Fruit fly (Drosophila melanogaster) whole organism, embryonic: ENCODE results near the gene CG44303.

Experiments
- CG12744 ChIP-seq: fragments of 200-800 bp; sonication (Bioruptor generic); optimal IDR thresholded peaks from 2 replicates; lab custom pipeline; 2016; ENCODE audit warnings: missing biosample characterization, missing genetic modification characterization
- CG13424 ChIP-seq: fragments of 200-800 bp; sonication (Bioruptor generic); optimal IDR thresholded peaks from 2 replicates; lab custom pipeline; 2019; ENCODE audit warnings: missing biosample characterization, mild to moderate bottlenecking, missing genetic modification characterization, moderate library complexity
- CG13894 ChIP-seq: fragments of 200-800 bp; sonication (Bioruptor generic); optimal IDR thresholded peaks from 3 replicates; lab custom pipeline; 2018; ENCODE audit warnings: missing biosample characterization, mild to moderate bottlenecking, missing genetic modification characterization, moderate library complexity
- CG14667 ChIP-seq: fragments of 200-800 bp; sonication (Bioruptor generic); IDR thresholded peaks from 2 replicates; pipeline ENCODE4 v1.3.6; 2022; ENCODE audit warnings: missing biosample characterization, missing genetic modification characterization
- CG1602 ChIP-seq: fragments of 200-800 bp; sonication (Bioruptor generic); optimal IDR thresholded peaks from 3 replicates; lab custom pipeline; 2016; ENCODE audit warnings: missing biosample characterization, missing genetic modification characterization
- CG1603 ChIP-seq: fragments of 200-800 bp; sonication (Bioruptor generic); optimal IDR thresholded peaks from 2 replicates; lab custom pipeline; 2019; ENCODE audit warnings: missing biosample characterization, mild to moderate bottlenecking, missing genetic modification characterization, moderate library complexity
- CG18619 ChIP-seq: fragments of 200-800 bp; sonication (Bioruptor generic); optimal IDR thresholded peaks from 3 replicates; lab custom pipeline; 2017; ENCODE audit warnings: missing biosample characterization, mild to moderate bottlenecking, missing genetic modification characterization
- CG2129 ChIP-seq: fragments of 200-800 bp; sonication (Bioruptor generic); IDR thresholded peaks from 2 replicates; pipeline ENCODE4 v1.3.6; 2022; ENCODE audit warnings: missing biosample characterization, missing genetic modification characterization; ENCODE audit not compliant: partially characterized antibody
- CG2678 ChIP-seq: fragments of 200-800 bp; sonication (Bioruptor generic); optimal IDR thresholded peaks from 3 replicates; lab custom pipeline; 2019; ENCODE audit warnings: missing biosample characterization, mild to moderate bottlenecking, missing genetic modification characterization, moderate library complexity
- CG2712 ChIP-seq: fragments of 200-800 bp; optimal IDR thresholded peaks from 3 replicates; lab custom pipeline; 2019; ENCODE audit warnings: missing biosample characterization, mild to moderate bottlenecking, missing genetic modification characterization, moderate library complexity
- CG3838 ChIP-seq: fragments of 200-800 bp; sonication (Bioruptor generic); optimal IDR thresholded peaks from 3 replicates; lab custom pipeline; 2016; ENCODE audit warnings: missing biosample characterization, missing genetic modification characterization
- CG4282 ChIP-seq: fragments of 200-800 bp; sonication (Bioruptor generic); optimal IDR thresholded peaks from 2 replicates; lab custom pipeline; 2016; ENCODE audit warnings: missing biosample characterization, missing genetic modification characterization
- CG8281 ChIP-seq: fragments of 200-800 bp; sonication (Bioruptor generic); optimal IDR thresholded peaks from 2 replicates; lab custom pipeline; 2018; ENCODE audit warnings: missing biosample characterization, mild to moderate bottlenecking, missing genetic modification characterization, moderate library complexity
- CG9609 ChIP-seq: fragments of 200-800 bp; sonication (Bioruptor generic); optimal IDR thresholded peaks from 3 replicates; lab custom pipeline; 2016; ENCODE audit warnings: missing biosample characterization, missing genetic modification characterization
- CrebB ChIP-seq: fragments of 200-800 bp; sonication (Bioruptor generic); optimal IDR thresholded peaks from 3 replicates; lab custom pipeline; 2018; ENCODE audit warnings: missing biosample characterization, mild to moderate bottlenecking, missing genetic modification characterization
- D19A ChIP-seq: fragments of 200-800 bp; optimal IDR thresholded peaks from 3 replicates; lab custom pipeline; 2019; ENCODE audit warnings: missing biosample characterization, mild to moderate bottlenecking, missing genetic modification characterization, moderate library complexity
- D19B ChIP-seq: fragments of 200-800 bp; sonication (Bioruptor generic); optimal IDR thresholded peaks from 2 replicates; lab custom pipeline; 2017; ENCODE audit warnings: missing biosample characterization, mild to moderate bottlenecking, missing genetic modification characterization
- Dip2 ChIP-seq: fragments of 200-800 bp; sonication (Bioruptor generic); IDR thresholded peaks from 2 replicates; pipeline ENCODE4 v1.3.6; 2022; ENCODE audit warnings: missing biosample characterization, missing genetic modification characterization
- HmgZ ChIP-seq: fragments of 200-800 bp; sonication (Bioruptor generic); optimal IDR thresholded peaks from 2 replicates; lab custom pipeline; 2018; ENCODE audit warnings: missing biosample characterization, mild to moderate bottlenecking, missing genetic modification characterization
- Hr78 ChIP-seq, 2 experiments: fragments of 200-800 bp in 1 of 2; fragments of >200 bp in 1 of 2; sonication (Bioruptor generic) in 1 of 2; optimal IDR thresholded peaks; 2 replicates each; lab custom pipeline; 2017 to 2019; ENCODE audit warnings: missing biosample characterization in 2 of 2, missing genetic modification characterization in 2 of 2, mild to moderate bottlenecking in 1 of 2, moderate library complexity in 1 of 2
- Max ChIP-seq: fragments of 200-800 bp; sonication (Bioruptor generic); optimal IDR thresholded peaks from 2 replicates; lab custom pipeline; 2016; ENCODE audit warnings: missing biosample characterization, mild to moderate bottlenecking, missing genetic modification characterization
- Med ChIP-seq: fragments of 200-800 bp; sonication (Bioruptor generic); peaks from one replicate; lab custom pipeline; 2016; ENCODE audit warnings: missing biosample characterization, missing genetic modification characterization, mild to moderate bottlenecking, inconsistent platforms, moderate library complexity
- Optix ChIP-seq: fragments of 200-800 bp; sonication (Bioruptor generic); IDR thresholded peaks from 3 replicates; pipeline ENCODE4 v1.3.6; 2022; ENCODE audit warnings: missing biosample characterization, missing genetic modification characterization
- Ptx1 ChIP-seq: fragments of 200-800 bp; sonication (Bioruptor generic); IDR thresholded peaks from 2 replicates; pipeline ENCODE4 v1.3.6; 2022; ENCODE audit warnings: missing biosample characterization, missing genetic modification characterization
- Tbp ChIP-seq: fragments of >200 bp; optimal IDR thresholded peaks from 2 replicates; lab custom pipeline; 2018; ENCODE audit warnings: missing biosample characterization, missing genetic modification characterization
- Xrp1 ChIP-seq: fragments of 200-800 bp; sonication (Bioruptor generic); IDR thresholded peaks from 2 replicates; pipeline ENCODE4 v1.3.6; 2022; ENCODE audit warnings: missing biosample characterization, missing genetic modification characterization
- ac ChIP-seq: fragments of 200-800 bp; sonication (Bioruptor generic); optimal IDR thresholded peaks from 3 replicates; lab custom pipeline; 2017; ENCODE audit warnings: missing biosample characterization, mild to moderate bottlenecking, missing genetic modification characterization
- ato ChIP-seq: fragments of 200-800 bp; sonication (Bioruptor generic); IDR thresholded peaks from 2 replicates; pipeline ENCODE4 v1.3.6; 2022; ENCODE audit warnings: missing biosample characterization, missing genetic modification characterization; ENCODE audit not compliant: partially characterized antibody
- az2 ChIP-seq: fragments of 200-800 bp; sonication (Bioruptor generic); optimal IDR thresholded peaks from 3 replicates; lab custom pipeline; 2016; ENCODE audit warnings: missing biosample characterization, missing genetic modification characterization
- bigmax ChIP-seq: fragments of 200-800 bp; sonication (Bioruptor generic); optimal IDR thresholded peaks from 2 replicates; lab custom pipeline; 2018; ENCODE audit warnings: missing biosample characterization, mild to moderate bottlenecking, missing genetic modification characterization
- cato ChIP-seq: fragments of 200-800 bp; sonication (Bioruptor generic); optimal IDR thresholded peaks from 2 replicates; lab custom pipeline; 2016; ENCODE audit warnings: missing biosample characterization, missing genetic modification characterization, borderline replicate concordance
- danr ChIP-seq: fragments of 200-800 bp; sonication (Bioruptor generic); IDR thresholded peaks from 2 replicates; pipeline ENCODE4 v1.3.6; 2022; ENCODE audit warnings: missing biosample characterization, missing genetic modification characterization
- exex ChIP-seq: fragments of 200-800 bp; sonication (Bioruptor generic); optimal IDR thresholded peaks from 4 replicates; lab custom pipeline; 2018; ENCODE audit warnings: missing biosample characterization, mild to moderate bottlenecking, missing genetic modification characterization, moderate library complexity
- gcm ChIP-seq: fragments of 200-800 bp; sonication (Bioruptor generic); optimal IDR thresholded peaks from 2 replicates; lab custom pipeline; 2019; ENCODE audit warnings: missing biosample characterization, mild to moderate bottlenecking, missing genetic modification characterization, moderate library complexity
- h ChIP-seq: fragments of >200 bp; optimal IDR thresholded peaks from 2 replicates; lab custom pipeline; 2017
- kah ChIP-seq: fragments of 200-800 bp; sonication (Bioruptor generic); optimal IDR thresholded peaks from 2 replicates; lab custom pipeline; 2018; ENCODE audit warnings: missing biosample characterization, mild to moderate bottlenecking, missing genetic modification characterization
- ken ChIP-seq: fragments of 200-800 bp; sonication (Bioruptor generic); IDR thresholded peaks from 3 replicates; pipeline ENCODE4 v1.3.6; 2022; ENCODE audit warnings: missing biosample characterization, missing genetic modification characterization
- kni ChIP-seq: fragments of 200-800 bp; sonication (Bioruptor generic); optimal IDR thresholded peaks from 3 replicates; lab custom pipeline; 2017; ENCODE audit warnings: mild to moderate bottlenecking, missing biosample characterization, missing genetic modification reagents, missing genetic modification characterization
- mam ChIP-seq: fragments of 200-800 bp; sonication (Bioruptor generic); optimal IDR thresholded peaks from 3 replicates; lab custom pipeline; 2016; ENCODE audit warnings: missing biosample characterization, missing genetic modification characterization
- phol ChIP-seq: fragments of 200-800 bp; sonication (Bioruptor generic); optimal IDR thresholded peaks from 3 replicates; lab custom pipeline; 2018; ENCODE audit warnings: missing biosample characterization, mild to moderate bottlenecking, missing genetic modification characterization, moderate library complexity
- pzg ChIP-seq: fragments of 200-800 bp; sonication (Bioruptor generic); optimal IDR thresholded peaks from 3 replicates; lab custom pipeline; 2018; ENCODE audit warnings: missing biosample characterization, mild to moderate bottlenecking, missing genetic modification characterization, moderate library complexity
- scrt ChIP-seq: fragments of 200-800 bp; sonication (Bioruptor generic); optimal IDR thresholded peaks from 2 replicates; lab custom pipeline; 2018; ENCODE audit warnings: missing biosample characterization, mild to moderate bottlenecking, missing genetic modification characterization, moderate library complexity
- sisA ChIP-seq: fragments of 200-800 bp; sonication (Bioruptor generic); IDR thresholded peaks from 2 replicates; pipeline ENCODE4 v1.3.6; 2022; ENCODE audit warnings: missing biosample characterization, missing genetic modification characterization
- so ChIP-seq: fragments of 200-800 bp; sonication (Bioruptor generic); IDR thresholded peaks from 3 replicates; pipeline ENCODE4 v1.3.6; 2022; ENCODE audit warnings: missing biosample characterization, missing genetic modification characterization
- tap ChIP-seq: fragments of 200-800 bp; optimal IDR thresholded peaks from 3 replicates; lab custom pipeline; 2019; ENCODE audit warnings: missing biosample characterization, mild to moderate bottlenecking, missing genetic modification characterization, moderate library complexity
- tio ChIP-seq: fragments of 200-800 bp; sonication (Bioruptor generic); optimal IDR thresholded peaks from 2 replicates; lab custom pipeline; 2017; ENCODE audit warnings: missing biosample characterization, missing genetic modification characterization, inconsistent platforms
- tll ChIP-seq, 2 experiments: fragments of 200-800 bp in 1 of 2; fragments of >200 bp in 1 of 2; sonication (Bioruptor generic) in 1 of 2; optimal IDR thresholded peaks; 2 replicates each; lab custom pipeline; 2017 to 2019; ENCODE audit warnings: missing biosample characterization in 2 of 2, missing genetic modification characterization in 2 of 2, mild to moderate bottlenecking in 1 of 2, moderate library complexity in 1 of 2
- tna ChIP-seq: fragments of 200-800 bp; sonication (Bioruptor generic); IDR thresholded peaks from 2 replicates; pipeline ENCODE4 v1.3.6; 2022; ENCODE audit warnings: missing biosample characterization, missing genetic modification characterization; ENCODE audit not compliant: partially characterized antibody
- vfl ChIP-seq: fragments of 200-800 bp; sonication (Bioruptor generic); optimal IDR thresholded peaks from 2 replicates; lab custom pipeline; 2016; ENCODE audit warnings: missing biosample characterization, missing genetic modification characterization
- z ChIP-seq: fragments of 200-800 bp; sonication (Bioruptor generic); IDR thresholded peaks from 3 replicates; pipeline ENCODE4 v1.3.6; 2022; ENCODE audit warnings: missing biosample characterization, missing genetic modification characterization

Gene CG44303

DNA sequence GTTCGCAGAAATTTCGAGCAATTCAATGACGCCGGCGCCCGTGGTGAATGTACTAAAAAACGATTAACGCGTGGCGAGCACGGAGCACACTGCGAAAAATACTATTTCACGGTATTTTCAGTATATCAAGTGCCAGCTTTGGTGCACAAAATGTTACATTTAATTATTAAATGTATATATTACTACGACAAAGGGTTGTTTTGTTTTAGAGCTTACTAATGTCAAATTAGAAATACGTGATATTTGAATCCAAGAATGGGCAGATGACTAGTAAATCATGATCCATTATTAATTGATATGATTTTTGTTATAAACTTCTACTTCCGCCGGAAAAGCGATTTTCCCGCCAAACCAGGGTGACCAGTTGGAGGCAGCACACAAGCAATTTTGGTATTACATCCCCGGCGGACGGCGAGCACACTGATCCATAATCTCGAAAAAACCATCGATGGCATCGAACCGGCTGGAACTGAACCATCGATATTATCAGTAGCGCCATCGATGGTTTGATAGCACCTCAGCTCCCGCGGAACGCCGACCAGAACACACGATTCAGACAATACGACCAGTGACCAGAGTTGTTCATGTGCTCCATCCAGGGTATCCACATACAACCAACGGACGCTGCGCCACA is 32.9 kb downstream of the CG44303 start, which contains the start of the genes CG3226 and Cdc7 (continued):
- TF ChIP-seq CG1603: peak; percentile 73
- peak; percentile 47 for TF ChIP-seq kah (GFP tag; lab: Kevin White, UChicago)
- no peak for TF ChIP-seq Tbp (GFP tag; lab: Kevin White, UChicago)
- TF ChIP-seq Optix (GFP tag; lab: Robert Waterston, UW): no peak
- TF ChIP-seq bigmax (GFP tag; lab: Kevin White, UChicago): no peak
- no peak for TF ChIP-seq Dip2 (GFP tag; lab: Robert Waterston, UW)
- no peak; the same call in 1 of the 2 replicates for TF ChIP-seq CG14667
- TF ChIP-seq mam (GFP tag; lab: Kevin White, UChicago): peak; percentile 31
- TF ChIP-seq tap (tag; lab: Kevin White, UChicago): peak; percentile 47
- no peak for TF ChIP-seq Xrp1 (GFP tag; lab: Robert Waterston, UW)
- peak; percentile 35 for TF ChIP-seq CG3838 (GFP tag; lab: Kevin White, UChicago)
- TF ChIP-seq pzg (GFP tag; lab: Kevin White, UChicago): peak; percentile 81
- TF ChIP-seq z (GFP tag; lab: Robert Waterston, UW): no peak
- TF ChIP-seq tna (GFP tag; lab: Robert Waterston, UW): peak; percentile 72
- no peak for TF ChIP-seq CG1602 (GFP tag; lab: Kevin White, UChicago)
- 0 out of 3 replicates have a peak, but pooled peaks have one; percentile 44 for TF ChIP-seq so (GFP tag; lab: Robert Waterston, UW)
- TF ChIP-seq CG18619 (GFP tag; lab: Kevin White, UChicago): peak; percentile 77
- TF ChIP-seq az2 (GFP tag; lab: Kevin White, UChicago): peak; percentile 48
- TF ChIP-seq phol (tag; lab: Kevin White, UChicago): peak; percentile 74
- TF ChIP-seq h (lab: Kevin White, UChicago): no peak
- TF ChIP-seq ac (GFP tag; lab: Kevin White, UChicago): peak; percentile 47
- peak; percentile 32; the same call in 1 of the 2 replicates for TF ChIP-seq CG2129
- peak; percentile 38 for TF ChIP-seq CG13894 (tag; lab: Kevin White, UChicago)
- no peak for TF ChIP-seq tll (GFP tag; optimal IDR thresholded peaks at IDR 0.05; lab: Kevin White, UChicago)
- TF ChIP-seq CrebB (tag; lab: Kevin White, UChicago): peak; percentile 72
- peak; percentile 49 for TF ChIP-seq exex (tag; lab: Kevin White, UChicago)
- TF ChIP-seq vfl (GFP tag; lab: Kevin White, UChicago): no peak
- TF ChIP-seq cato (GFP tag; lab: Kevin White, UChicago): peak; percentile 43
- peak; percentile 42 for TF ChIP-seq CG13424 (tag; lab: Kevin White, UChicago)
- peak; percentile 63 for TF ChIP-seq CG2712
- TF ChIP-seq HmgZ: peak; percentile 56
- peak; percentile 47 for TF ChIP-seq CG8281 (tag; lab: Kevin White, UChicago)
- peak; percentile 41 for TF ChIP-seq D19A (tag; lab: Kevin White, UChicago)
- peak; percentile 96 for TF ChIP-seq Med (GFP tag; lab: Kevin White, UChicago)
- peak; percentile 71 for TF ChIP-seq Max (GFP tag; lab: Kevin White, UChicago)
- no peak for TF ChIP-seq CG12744 (GFP tag; lab: Kevin White, UChicago)
- TF ChIP-seq gcm (GFP tag; lab: Kevin White, UChicago): peak; percentile 74
- peak; percentile 46 for TF ChIP-seq CG9609 (GFP tag; lab: Kevin White, UChicago)
- TF ChIP-seq kni: peak; percentile 86
- no peak for TF ChIP-seq danr (GFP tag; lab: Robert Waterston, UW)
- TF ChIP-seq sisA (GFP tag; lab: Robert Waterston, UW): no peak
- peak; percentile 68 for TF ChIP-seq CG2678 (tag; lab: Kevin White, UChicago)
- TF ChIP-seq ato (GFP tag; lab: Robert Waterston, UW): peak; percentile 73
- TF ChIP-seq tio (GFP tag; lab: Kevin White, UChicago): peak; percentile 51
- peak; percentile 26 for TF ChIP-seq CG4282 (GFP tag; lab: Kevin White, UChicago)
- no peak for TF ChIP-seq Hr78 (GFP tag; optimal IDR thresholded peaks at IDR 0.05; lab: Kevin White, UChicago)
- peak; percentile 65 for TF ChIP-seq scrt (GFP tag; lab: Kevin White, UChicago)
- TF ChIP-seq Ptx1 (GFP tag; lab: Robert Waterston, UW): peak; percentile 50
- peak; percentile 61 for TF ChIP-seq D19B
- no peak for TF ChIP-seq ken (GFP tag; lab: Robert Waterston, UW)
